Fruit fly (Drosophila melanogaster) whole organism, adult: ENCODE data around the gene Dmtn.

Source experiments
- CG11617 ChIP-seq: fragments of 200-800 bp; sonication (Bioruptor generic); optimal IDR thresholded peaks from 2 replicates; lab custom pipeline; 2017; ENCODE audit warnings: mild to moderate bottlenecking, missing biosample characterization, missing genetic modification reagents, missing genetic modification characterization
- CG12768 ChIP-seq: fragments of 200-800 bp; sonication (Bioruptor generic); optimal IDR thresholded peaks from 2 replicates; lab custom pipeline; 2017; ENCODE audit warnings: missing biosample characterization, missing genetic modification characterization, mild to moderate bottlenecking, moderate library complexity, missing genetic modification reagents
- CG14711 ChIP-seq: fragments of 200-800 bp; sonication (Bioruptor generic); optimal IDR thresholded peaks from 2 replicates; lab custom pipeline; 2018; ENCODE audit warnings: missing biosample characterization, mild to moderate bottlenecking, missing genetic modification characterization, moderate library complexity
- CG1620 ChIP-seq: fragments of 200-800 bp; sonication (Bioruptor generic); optimal IDR thresholded peaks from 2 replicates; lab custom pipeline; 2016; ENCODE audit warnings: missing biosample characterization, missing genetic modification characterization
- CG33017 ChIP-seq: fragments of 200-800 bp; sonication (Bioruptor generic); optimal IDR thresholded peaks from 2 replicates; lab custom pipeline; 2018; ENCODE audit warnings: missing biosample characterization, mild to moderate bottlenecking, missing genetic modification characterization, moderate library complexity
- CG5204 ChIP-seq: fragments of 200-800 bp; sonication (Bioruptor generic); optimal IDR thresholded peaks from 2 replicates; lab custom pipeline; 2016; ENCODE audit warnings: missing biosample characterization, missing genetic modification characterization
- CG7045 ChIP-seq: fragments of 200-800 bp; sonication (Bioruptor generic); optimal IDR thresholded peaks from 2 replicates; lab custom pipeline; 2017; ENCODE audit warnings: missing biosample characterization, mild to moderate bottlenecking, missing genetic modification characterization
- CG7101 ChIP-seq: fragments of 200-800 bp; sonication (Bioruptor generic); optimal IDR thresholded peaks from 2 replicates; lab custom pipeline; 2018; ENCODE audit warnings: missing biosample characterization, mild to moderate bottlenecking, missing genetic modification characterization, moderate library complexity
- Clk ChIP-seq: fragments of 200-800 bp; sonication (Bioruptor generic); optimal IDR thresholded peaks from 2 replicates; lab custom pipeline; 2017; ENCODE audit warnings: missing biosample characterization, missing genetic modification characterization
- Crg-1 ChIP-seq: fragments of 200-800 bp; sonication (Bioruptor generic); optimal IDR thresholded peaks from 2 replicates; lab custom pipeline; 2016; ENCODE audit warnings: missing biosample characterization, missing genetic modification characterization
- Hr96 ChIP-seq: fragments of 200-800 bp; sonication (Bioruptor generic); optimal IDR thresholded peaks from 2 replicates; lab custom pipeline; 2016; ENCODE audit warnings: missing biosample characterization, missing genetic modification characterization
- Mnt ChIP-seq: fragments of 200-800 bp; sonication (Bioruptor generic); optimal IDR thresholded peaks from 2 replicates; lab custom pipeline; 2016; ENCODE audit warnings: missing biosample characterization, mild to moderate bottlenecking, missing genetic modification characterization
- bab1 ChIP-seq: fragments of 200-800 bp; sonication (Bioruptor generic); optimal IDR thresholded peaks from 3 replicates; lab custom pipeline; 2019; ENCODE audit warnings: missing biosample characterization, mild to moderate bottlenecking, missing genetic modification characterization, moderate library complexity
- cnc ChIP-seq, 2 experiments: fragments of >200 bp; optimal IDR thresholded peaks; 2 replicates each; lab custom pipeline; 2017
- kay ChIP-seq: fragments of 200-800 bp; sonication (Bioruptor generic); peaks from one replicate; lab custom pipeline; 2016; ENCODE audit warnings: missing biosample characterization, missing genetic modification characterization, borderline replicate concordance
- ovo ChIP-seq: fragments of 200-800 bp; sonication (Bioruptor generic); optimal IDR thresholded peaks from 2 replicates; lab custom pipeline; 2016; ENCODE audit warnings: missing biosample characterization, missing genetic modification characterization
- pad ChIP-seq: fragments of 200-800 bp; sonication (Bioruptor generic); optimal IDR thresholded peaks from 3 replicates; lab custom pipeline; 2017; ENCODE audit warnings: missing biosample characterization, missing genetic modification characterization, mild to moderate bottlenecking, moderate library complexity, missing genetic modification reagents
- tj ChIP-seq: fragments of 200-800 bp; sonication (Bioruptor generic); optimal IDR thresholded peaks from 3 replicates; lab custom pipeline; 2017; ENCODE audit warnings: missing biosample characterization, mild to moderate bottlenecking, missing genetic modification characterization, moderate library complexity
- toe ChIP-seq: fragments of 200-800 bp; sonication (Bioruptor generic); optimal IDR thresholded peaks from 2 replicates; lab custom pipeline; 2016; ENCODE audit warnings: missing biosample characterization, missing genetic modification characterization

Dmtn gene

DNA sequence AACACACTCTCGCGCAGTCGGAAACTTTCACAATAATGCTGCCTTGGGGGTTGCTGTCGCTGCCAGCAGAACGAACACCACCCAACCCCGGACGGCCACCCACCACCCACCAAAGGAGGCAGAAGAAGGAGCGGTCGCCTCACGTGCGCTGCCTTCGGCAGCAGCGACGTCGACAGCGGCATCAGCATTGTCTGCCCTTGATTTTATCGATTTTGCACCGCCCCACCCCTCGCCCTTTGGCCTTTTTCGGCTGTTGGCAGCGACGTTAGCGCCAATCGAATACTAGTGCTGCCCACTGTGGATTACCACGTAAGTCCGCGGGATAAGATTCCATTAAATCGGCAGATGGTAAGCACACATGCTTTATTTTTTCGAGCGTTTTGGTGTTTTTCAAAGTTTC lies 13.4 kb upstream of the Dmtn start:
- TF ChIP-seq tj (GFP tag; lab: Kevin White, UChicago), result no peak
- TF ChIP-seq kay (GFP tag; lab: Kevin White, UChicago), result no peak
- no peak for TF ChIP-seq ovo

- no peak for TF ChIP-seq CG14711 (tag; lab: Kevin White, UChicago)
- TF ChIP-seq CG11617 (GFP tag; lab: Kevin White, UChicago), result no peak
- no peak for TF ChIP-seq tj (GFP tag; lab: Kevin White, UChicago)
- TF ChIP-seq ovo, result no peak
- no peak for TF ChIP-seq kay (GFP tag; lab: Kevin White, UChicago)
- TF ChIP-seq toe (GFP tag; lab: Kevin White, UChicago), result no peak
- TF ChIP-seq CG5204, result no peak
- no peak for TF ChIP-seq CG1620
- no peak for TF ChIP-seq cnc (optimal IDR thresholded peaks at IDR 0.05; lab: Kevin White, UChicago)
- TF ChIP-seq CG33017 (tag; lab: Kevin White, UChicago), result no peak
- no peak for TF ChIP-seq Hr96
- TF ChIP-seq Clk (GFP tag; lab: Kevin White, UChicago), result no peak
- TF ChIP-seq pad (GFP tag; lab: Kevin White, UChicago), result no peak
- TF ChIP-seq bab1 (GFP tag; lab: Kevin White, UChicago), result no peak
Measured at dm6 chr3R:6416242-6416641, 10.5 kb upstream of the Dmtn start.

DNA sequence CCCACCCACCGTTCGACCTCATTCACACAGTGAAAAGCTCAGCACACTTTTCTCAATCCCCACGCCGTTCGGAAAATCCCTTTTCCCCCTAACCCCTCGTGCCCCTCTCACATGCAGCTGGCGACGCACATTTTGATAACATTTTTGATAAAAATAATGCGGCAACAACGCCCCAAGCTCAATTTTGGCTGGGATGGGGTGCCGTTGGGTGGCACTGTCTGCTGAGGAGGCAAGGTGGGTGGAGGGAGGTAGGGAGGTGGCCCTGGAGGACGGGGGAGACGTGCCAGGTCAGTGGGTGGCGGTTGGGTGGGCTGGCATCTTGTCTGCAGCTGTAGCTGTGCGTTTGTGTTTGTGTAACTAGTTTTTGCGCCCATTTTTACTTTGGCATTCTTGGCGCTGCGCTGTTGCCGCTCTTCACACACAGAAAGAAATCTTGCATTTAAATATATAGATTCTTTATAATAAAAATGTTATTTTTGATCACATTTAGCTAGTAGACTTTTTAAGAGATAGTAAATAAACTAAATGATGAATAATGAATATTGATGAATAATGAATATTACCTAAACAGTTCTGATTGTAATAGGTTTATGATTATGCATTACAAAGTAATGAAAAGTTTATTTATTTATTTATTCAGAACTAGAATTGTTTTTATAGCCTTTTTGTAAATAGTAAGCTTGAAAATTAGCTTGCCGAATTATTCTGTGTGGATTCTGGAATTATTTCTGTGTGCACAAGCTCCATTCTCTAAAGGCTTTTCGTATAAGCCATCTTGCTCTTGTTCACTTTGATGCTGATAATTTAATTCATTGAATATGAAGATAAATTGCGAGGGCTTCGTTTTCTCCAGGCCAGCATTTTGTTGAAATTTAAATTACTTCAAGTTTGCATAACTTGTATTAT lies 9.0 kb upstream of the Dmtn start:
- TF ChIP-seq ovo, result no peak
- TF ChIP-seq bab1 (GFP tag; lab: Kevin White, UChicago), result no peak
- no peak for TF ChIP-seq CG14711 (tag; lab: Kevin White, UChicago)
- no peak for TF ChIP-seq Hr96
- TF ChIP-seq CG5204, result no peak
- no peak for TF ChIP-seq CG11617 (GFP tag; lab: Kevin White, UChicago)
- no peak for TF ChIP-seq toe (GFP tag; lab: Kevin White, UChicago)
- TF ChIP-seq CG7101 (tag; lab: Kevin White, UChicago), result no peak
- TF ChIP-seq cnc (optimal IDR thresholded peaks at IDR 0.05; lab: Kevin White, UChicago), result no peak
- no peak for TF ChIP-seq CG7045 (GFP tag; lab: Kevin White, UChicago)
- TF ChIP-seq pad (GFP tag; lab: Kevin White, UChicago), result no peak
- TF ChIP-seq Mnt (GFP tag; lab: Kevin White, UChicago), result no peak
- peak; percentile 54 for TF ChIP-seq kay (GFP tag; lab: Kevin White, UChicago)
- no peak for TF ChIP-seq Crg-1 (GFP tag; lab: Kevin White, UChicago)
- peak; percentile 18 for TF ChIP-seq tj (GFP tag; lab: Kevin White, UChicago)

dm6 chr3R:6413771-6414438 lies 8.2 kb upstream of the Dmtn start:
- no peak for TF ChIP-seq pad (GFP tag; lab: Kevin White, UChicago)

DNA sequence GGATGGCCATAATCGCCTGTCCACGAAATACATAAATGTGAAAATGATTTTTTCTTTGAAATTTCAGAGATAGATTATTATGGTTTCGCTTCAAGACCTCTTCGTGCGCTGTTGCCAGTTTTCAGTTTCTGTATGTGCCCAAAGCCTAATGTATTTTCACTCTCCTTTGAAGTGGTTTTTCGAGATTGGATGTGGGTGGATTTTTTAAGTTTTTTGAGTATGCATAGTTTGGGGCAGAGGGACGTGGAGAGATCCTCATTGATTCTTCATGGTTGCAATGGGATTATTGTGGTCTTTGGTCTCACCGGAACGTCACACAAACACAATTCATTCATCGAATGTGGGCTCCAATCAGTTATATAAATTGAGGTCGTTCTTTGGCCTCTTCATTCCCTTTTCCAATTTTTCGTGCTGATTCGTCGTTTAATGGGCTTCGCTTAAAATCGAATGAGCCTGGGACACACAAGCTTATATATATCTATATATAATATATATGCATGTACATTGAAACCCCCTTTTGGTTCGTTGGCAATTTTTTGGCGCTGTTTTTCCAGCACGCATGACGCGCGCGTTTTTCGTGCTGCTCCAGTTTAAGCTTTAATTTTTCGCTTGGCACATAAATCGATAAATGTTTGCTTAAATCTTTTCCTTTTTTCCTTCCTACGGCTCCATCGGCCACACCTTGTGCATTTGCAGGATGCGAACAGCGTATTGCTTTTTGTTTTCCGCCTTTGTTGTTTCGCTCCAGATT lies 5.9 kb upstream of the Dmtn start:
- TF ChIP-seq pad (GFP tag; lab: Kevin White, UChicago), result no peak
- peak; percentile 54 for TF ChIP-seq tj (GFP tag; lab: Kevin White, UChicago)

- TF ChIP-seq Clk (GFP tag; lab: Kevin White, UChicago) (no peak), Mnt (GFP tag; lab: Kevin White, UChicago) (no peak), CG11617 (GFP tag; lab: Kevin White, UChicago) (peak; percentile 41), CG7045 (GFP tag; lab: Kevin White, UChicago) (peak; percentile 4), tj (GFP tag; lab: Kevin White, UChicago) (peak; percentile 74), CG14711 (tag; lab: Kevin White, UChicago) (peak; percentile 2), toe (GFP tag; lab: Kevin White, UChicago) (no peak), pad (GFP tag; lab: Kevin White, UChicago) (peak; percentile 12), Hr96 (peak; percentile 14), bab1 (GFP tag; lab: Kevin White, UChicago) (peak; percentile 8), cnc (optimal IDR thresholded peaks at IDR 0.05; lab: Kevin White, UChicago) (no peak), CG7101 (tag; lab: Kevin White, UChicago) (peak; percentile 19), CG33017 (tag; lab: Kevin White, UChicago) (peak; percentile 8), CG12768 (GFP tag; lab: Kevin White, UChicago) (peak; percentile 25)
Measured at dm6 chr3R:6410412-6411225, 4.9 kb upstream of the Dmtn start.
